Comparison of ENCODE assay signal across 5 worm cellular contexts in the genomic region with DNA sequence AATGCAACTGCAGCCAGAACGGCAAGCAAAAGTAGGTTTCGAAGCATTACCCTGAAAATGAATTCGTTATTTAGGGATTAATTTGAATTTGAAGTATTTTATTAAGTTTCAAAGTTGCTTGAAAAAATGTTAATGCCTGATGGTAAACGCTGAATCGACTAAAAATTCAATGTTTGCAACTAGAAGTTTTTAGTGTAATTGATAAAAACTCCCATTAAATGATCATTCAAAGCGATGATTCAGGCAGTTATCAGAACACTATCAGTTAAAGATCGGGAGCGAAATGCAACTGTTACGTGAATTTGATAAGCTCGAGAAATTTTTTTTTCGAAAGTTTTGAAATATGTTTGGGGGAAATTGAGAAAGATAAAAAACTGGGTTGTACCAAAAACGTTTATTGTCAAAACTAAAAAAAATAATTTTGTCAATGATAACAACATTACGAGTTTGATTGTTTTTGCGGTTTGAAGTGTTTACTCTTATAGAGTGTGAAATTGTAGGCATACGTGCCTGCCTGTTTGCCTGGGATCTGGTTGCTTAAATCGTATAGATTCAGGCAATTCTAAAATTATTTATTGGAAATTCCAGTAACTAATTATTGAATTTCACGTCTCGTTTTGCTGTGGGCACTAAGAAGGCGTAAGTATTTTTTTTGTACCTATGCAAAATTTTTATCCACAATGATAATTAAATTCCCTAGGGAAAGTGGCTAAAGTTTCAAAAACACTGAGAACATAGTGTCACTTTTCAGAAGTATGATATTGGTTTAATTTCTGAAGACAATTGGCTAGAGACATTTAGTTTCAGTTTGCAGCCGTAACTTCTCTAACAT.
A peak's percentile ranks its signal among the peaks of the same experiment; 100 is the strongest.
TF ChIP-seq lines count a peak whose summit lies in the region.

Gene pcp-3, minus strand, starts transcription at position 51 of the 832 bp plus-strand sequence.

TF ChIP-seq in whole organism, L1 larva, 84 proteins besides CTCF, POLR2A, EP300 and RAD21:
- TF ChIP-seq fkh-4 (tag; optimal IDR thresholded peaks at IDR 0.05; lab: Kevin White, UChicago; ENCODE audit: borderline replicate concordance) (no peak), tlp-1 (tag; optimal IDR thresholded peaks at IDR 0.05; lab: Kevin White, UChicago) (peak; percentile 67), pqm-1 (tag; optimal IDR thresholded peaks at IDR 0.05; lab: Kevin White, UChicago) (peak; percentile 43), elt-2 (tag; optimal IDR thresholded peaks at IDR 0.05; lab: Kevin White, UChicago) (peak; percentile 87)

TF ChIP-seq in whole organism, L2 larva, 48 proteins besides CTCF, POLR2A, EP300 and RAD21:
- no peak for TF ChIP-seq blmp-1 (tag; optimal IDR thresholded peaks at IDR 0.05; lab: Kevin White, UChicago; ENCODE audit: insufficient read depth)
- TF ChIP-seq aly-2 (tag; optimal IDR thresholded peaks at IDR 0.05; lab: Kevin White, UChicago): no peak
- no peak for TF ChIP-seq egl-27 (tag; optimal IDR thresholded peaks at IDR 0.05; lab: Kevin White, UChicago)
- no peak for TF ChIP-seq ceh-16 (tag; optimal IDR thresholded peaks at IDR 0.05; lab: Kevin White, UChicago)
- no peak for TF ChIP-seq nhr-23 (tag; optimal IDR thresholded peaks at IDR 0.05; lab: Kevin White, UChicago)
- no peak for TF ChIP-seq Y55F3AM.14 (GFP tag; optimal IDR thresholded peaks at IDR 0.05; lab: Kevin White, UChicago)
- peak; percentile 99 for TF ChIP-seq fos-1 (tag; optimal IDR thresholded peaks at IDR 0.05; lab: Kevin White, UChicago)
- peak; percentile 63 for TF ChIP-seq sma-9 (GFP tag; optimal IDR thresholded peaks at IDR 0.05; lab: Kevin White, UChicago)
- TF ChIP-seq sma-9 (tag; optimal IDR thresholded peaks at IDR 0.05; lab: Kevin White, UChicago): no peak
- no peak for TF ChIP-seq mdl-1 (tag; optimal IDR thresholded peaks at IDR 0.05; lab: Kevin White, UChicago)
- TF ChIP-seq ztf-4 (tag; optimal IDR thresholded peaks at IDR 0.05; lab: Kevin White, UChicago): no peak
- peak; percentile 15 for TF ChIP-seq gmeb-1 (tag; optimal IDR thresholded peaks at IDR 0.05; lab: Kevin White, UChicago)

TF ChIP-seq in whole organism, L3 larva, 47 proteins besides CTCF, POLR2A, EP300 and RAD21:
- TF ChIP-seq pqm-1 (tag; optimal IDR thresholded peaks at IDR 0.05; lab: Kevin White, UChicago) (peak; percentile 70), eor-1 (tag; optimal IDR thresholded peaks at IDR 0.05; lab: Kevin White, UChicago) (no peak), nhr-43 (tag; optimal IDR thresholded peaks at IDR 0.05; lab: Kevin White, UChicago; ENCODE audit: poor library complexity, severe bottlenecking) (no peak), egl-27 (tag; optimal IDR thresholded peaks at IDR 0.05; lab: Kevin White, UChicago) (no peak), pha-4 (tag; optimal IDR thresholded peaks at IDR 0.05; lab: Kevin White, UChicago) (peak; percentile 18), nhr-77 (tag; optimal IDR thresholded peaks at IDR 0.05; lab: Kevin White, UChicago) (no peak), jun-1 (tag; optimal IDR thresholded peaks at IDR 0.05; lab: Kevin White, UChicago) (peak; percentile 12), elt-2 (tag; optimal IDR thresholded peaks at IDR 0.05; lab: Kevin White, UChicago) (peak; percentile 92)

TF ChIP-seq in whole organism, L4 larva, 104 proteins besides CTCF, POLR2A, EP300 and RAD21:
- TF ChIP-seq mxl-2 (GFP tag; conservative IDR thresholded peaks at IDR 0.05; lab: Robert Waterston, UW) (no peak), nhr-77 (tag; optimal IDR thresholded peaks at IDR 0.05; lab: Kevin White, UChicago) (peak; percentile 30), lsy-2 (tag; optimal IDR thresholded peaks at IDR 0.05; lab: Kevin White, UChicago) (no peak), aha-1 (tag; lab: Kevin White, UChicago) (peak; percentile 92), skn-1 (tag; optimal IDR thresholded peaks at IDR 0.05; lab: Kevin White, UChicago) (no peak), dmd-6 (GFP tag; IDR thresholded peaks at IDR 0.05; lab: Robert Waterston, UW) (peak; percentile 81), hlh-11 (tag; optimal IDR thresholded peaks at IDR 0.05; lab: Kevin White, UChicago) (peak; percentile 47), nhr-76 (tag; optimal IDR thresholded peaks at IDR 0.05; lab: Kevin White, UChicago) (no peak), daf-16 (GFP tag; optimal IDR thresholded peaks at IDR 0.05; lab: Kevin White, UChicago) (no peak), daf-16 (tag; optimal IDR thresholded peaks at IDR 0.05; lab: Kevin White, UChicago) (peak; percentile 65), pqm-1 (tag; optimal IDR thresholded peaks at IDR 0.05; lab: Kevin White, UChicago) (peak; percentile 90), php-3 (GFP tag; IDR thresholded peaks at IDR 0.05; lab: Robert Waterston, UW) (peak; percentile 48; the same call in 1 of the 2 replicates), F44E2.7 (GFP tag; IDR thresholded peaks at IDR 0.05; lab: Robert Waterston, UW) (no peak), nhr-28 (tag; optimal IDR thresholded peaks at IDR 0.05; lab: Kevin White, UChicago) (peak; percentile 74)

TF ChIP-seq in whole organism, young adult, 124 proteins besides CTCF, POLR2A, EP300 and RAD21:
- TF ChIP-seq bed-2 (GFP tag; IDR thresholded peaks at IDR 0.05; lab: Robert Waterston, UW) (no peak), nhr-80 (tag; optimal IDR thresholded peaks at IDR 0.05; lab: Kevin White, UChicago) (peak; percentile 55)
